Worm (Caenorhabditis elegans): ENCODE results near the gene Y39A1A.24.

The Y39A1A.24 gene

ce11 chrIII:10628360-10628759, 15.9 kb downstream of the Y39A1A.24 start:
- TF ChIP-seq pes-1 (GFP tag; IDR thresholded peaks at IDR 0.05), result no peak
- TF ChIP-seq hnd-1 (tag; optimal IDR thresholded peaks at IDR 0.05), result no peak
- TF ChIP-seq scrt-1 (GFP tag; IDR thresholded peaks at IDR 0.05), result no peak
- TF ChIP-seq flt-1 (GFP tag; IDR thresholded peaks at IDR 0.05), result no peak
- no peak for TF ChIP-seq ets-7 (tag; optimal IDR thresholded peaks at IDR 0.05)
- TF ChIP-seq hmg-4 (GFP tag; optimal IDR thresholded peaks at IDR 0.05), result no peak
- no peak for TF ChIP-seq tra-4 (tag; optimal IDR thresholded peaks at IDR 0.05)
- no peak for TF ChIP-seq tbx-11 (GFP tag; IDR thresholded peaks at IDR 0.05)
- no peak for TF ChIP-seq sea-1 (GFP tag; conservative IDR thresholded peaks at IDR 0.05)
- TF ChIP-seq hmbx-1 (tag; optimal IDR thresholded peaks at IDR 0.05), result no peak
- no peak for TF ChIP-seq F13C5.2 (tag; optimal IDR thresholded peaks at IDR 0.05)
- TF ChIP-seq B0310.2 (tag; optimal IDR thresholded peaks at IDR 0.05), result no peak

ce11 chrIII:10629043-10629442, 16.6 kb downstream of the Y39A1A.24 start, which contains the start of gene swt-4:
Gene swt-4, minus strand, starts transcription at chrIII:10629143.
- TF ChIP-seq tra-4 (tag; optimal IDR thresholded peaks at IDR 0.05) (no peak), ceh-13 (GFP tag; optimal IDR thresholded peaks at IDR 0.05) (no peak), tbx-11 (GFP tag; IDR thresholded peaks at IDR 0.05) (no peak), pes-1 (GFP tag; IDR thresholded peaks at IDR 0.05) (no peak), ceh-36 (tag; optimal IDR thresholded peaks at IDR 0.05) (no peak), F13C5.2 (tag; optimal IDR thresholded peaks at IDR 0.05) (no peak), hmbx-1 (tag; optimal IDR thresholded peaks at IDR 0.05) (no peak), ets-7 (tag; optimal IDR thresholded peaks at IDR 0.05) (no peak), sea-1 (GFP tag; conservative IDR thresholded peaks at IDR 0.05) (no peak), scrt-1 (GFP tag; IDR thresholded peaks at IDR 0.05) (no peak), ama-1 (optimal IDR thresholded peaks at IDR 0.05) (no peak), B0310.2 (tag; optimal IDR thresholded peaks at IDR 0.05) (no peak), flt-1 (GFP tag; IDR thresholded peaks at IDR 0.05) (no peak), hmg-4 (GFP tag; optimal IDR thresholded peaks at IDR 0.05) (no peak), aly-1 (tag; optimal IDR thresholded peaks at IDR 0.05) (no peak), hnd-1 (tag; optimal IDR thresholded peaks at IDR 0.05) (no peak), tbx-37 (GFP tag; conservative IDR thresholded peaks at IDR 0.05) (no peak)

DNA sequence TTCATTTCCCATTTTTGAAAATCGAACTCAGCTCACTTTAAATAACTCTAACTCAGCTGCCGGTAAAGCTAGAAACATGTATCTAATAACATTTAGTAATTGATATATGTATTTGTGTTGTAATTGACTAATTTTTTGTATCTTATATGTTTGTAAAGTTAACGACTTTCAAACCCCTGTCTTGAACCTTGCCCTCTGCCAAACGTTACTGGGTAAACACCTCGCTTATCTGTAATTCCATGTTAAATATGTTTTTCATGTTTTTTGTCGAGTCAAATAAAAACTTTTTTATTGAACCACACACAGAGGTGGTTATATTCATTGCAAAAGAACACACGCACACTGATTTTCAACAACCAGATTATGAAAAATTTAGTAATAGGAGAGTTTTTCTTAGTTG, 17.4 kb downstream of the Y39A1A.24 start:
- TF ChIP-seq sea-1 (GFP tag; conservative IDR thresholded peaks at IDR 0.05) (no peak), ama-1 (optimal IDR thresholded peaks at IDR 0.05) (no peak), ceh-36 (tag; optimal IDR thresholded peaks at IDR 0.05) (no peak), aly-1 (tag; optimal IDR thresholded peaks at IDR 0.05) (no peak), tbx-11 (GFP tag; IDR thresholded peaks at IDR 0.05) (no peak), ceh-13 (GFP tag; optimal IDR thresholded peaks at IDR 0.05) (no peak), hnd-1 (tag; optimal IDR thresholded peaks at IDR 0.05) (no peak), ets-7 (tag; optimal IDR thresholded peaks at IDR 0.05) (no peak), pes-1 (GFP tag; IDR thresholded peaks at IDR 0.05) (no peak), tra-4 (tag; optimal IDR thresholded peaks at IDR 0.05) (no peak), tbx-37 (GFP tag; conservative IDR thresholded peaks at IDR 0.05) (no peak), hmg-4 (GFP tag; optimal IDR thresholded peaks at IDR 0.05) (no peak), scrt-1 (GFP tag; IDR thresholded peaks at IDR 0.05) (no peak)

- TF ChIP-seq hnd-1 (tag; optimal IDR thresholded peaks at IDR 0.05), result no peak
- no peak for TF ChIP-seq hmbx-1 (tag; optimal IDR thresholded peaks at IDR 0.05)
- no peak for TF ChIP-seq flt-1 (GFP tag; IDR thresholded peaks at IDR 0.05)
- TF ChIP-seq ceh-13 (GFP tag; optimal IDR thresholded peaks at IDR 0.05), result no peak
These were observed 19.6 kb downstream of the Y39A1A.24 start for ce11 chrIII:10631870-10632509.

DNA sequence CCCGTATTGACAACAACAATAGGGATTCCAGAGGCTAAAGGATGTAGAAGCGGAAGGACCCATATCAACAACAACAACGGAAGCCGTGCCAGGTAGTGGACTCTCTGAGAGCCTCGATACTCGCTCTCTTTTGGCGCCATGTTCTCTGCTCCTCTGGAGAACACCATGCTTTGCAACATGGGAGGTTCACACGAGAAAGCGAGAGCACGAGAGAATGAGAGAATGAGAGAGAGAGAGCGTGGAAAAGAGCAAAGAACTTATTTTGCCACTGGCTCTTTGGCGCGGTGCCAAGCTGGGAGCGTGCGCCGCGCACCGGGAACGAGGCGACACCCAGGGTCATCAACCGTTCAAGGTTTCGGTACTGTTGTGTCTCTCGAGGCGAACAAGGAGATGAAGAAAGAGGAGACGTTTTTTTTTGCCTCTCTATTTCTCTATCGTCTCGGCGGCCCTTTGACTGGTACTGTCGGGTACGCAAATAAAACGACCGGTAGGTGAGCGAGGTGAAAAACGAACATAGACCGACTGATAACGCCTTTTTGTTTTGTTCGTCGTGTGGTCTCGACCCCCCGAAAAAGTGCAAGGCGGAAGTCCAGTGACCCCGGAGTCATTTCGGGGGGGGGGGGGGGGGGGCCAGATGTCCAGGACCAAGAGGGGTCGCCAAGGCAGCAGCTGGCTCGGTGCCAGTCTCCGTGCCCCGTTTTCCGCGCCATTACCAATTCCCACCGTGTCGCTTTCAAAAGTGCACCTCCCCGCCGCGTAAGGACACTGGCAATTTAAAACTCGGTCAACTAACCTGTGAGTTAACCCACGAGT, 20.4 kb downstream of the Y39A1A.24 start, which contains the start of gene Y39A1A.10:
Gene Y39A1A.10, plus strand, starts transcription at position 139 of the 813 bp plus-strand sequence.
- TF ChIP-seq ama-1 (optimal IDR thresholded peaks at IDR 0.05) (no peak), ceh-36 (tag; optimal IDR thresholded peaks at IDR 0.05) (no peak), aly-1 (tag; optimal IDR thresholded peaks at IDR 0.05) (no peak), B0310.2 (tag; optimal IDR thresholded peaks at IDR 0.05) (no peak), tra-4 (tag; optimal IDR thresholded peaks at IDR 0.05) (no peak), hnd-1 (tag; optimal IDR thresholded peaks at IDR 0.05) (no peak), scrt-1 (GFP tag; IDR thresholded peaks at IDR 0.05) (no peak), sea-1 (GFP tag; conservative IDR thresholded peaks at IDR 0.05) (no peak), hmbx-1 (tag; optimal IDR thresholded peaks at IDR 0.05) (no peak), ceh-13 (GFP tag; optimal IDR thresholded peaks at IDR 0.05) (no peak), flt-1 (GFP tag; IDR thresholded peaks at IDR 0.05) (no peak), F13C5.2 (tag; optimal IDR thresholded peaks at IDR 0.05) (no peak), pes-1 (GFP tag; IDR thresholded peaks at IDR 0.05) (no peak), hmg-4 (GFP tag; optimal IDR thresholded peaks at IDR 0.05) (no peak), ets-7 (tag; optimal IDR thresholded peaks at IDR 0.05) (no peak), tbx-11 (GFP tag; IDR thresholded peaks at IDR 0.05) (no peak), tbx-37 (GFP tag; conservative IDR thresholded peaks at IDR 0.05) (no peak)

DNA sequence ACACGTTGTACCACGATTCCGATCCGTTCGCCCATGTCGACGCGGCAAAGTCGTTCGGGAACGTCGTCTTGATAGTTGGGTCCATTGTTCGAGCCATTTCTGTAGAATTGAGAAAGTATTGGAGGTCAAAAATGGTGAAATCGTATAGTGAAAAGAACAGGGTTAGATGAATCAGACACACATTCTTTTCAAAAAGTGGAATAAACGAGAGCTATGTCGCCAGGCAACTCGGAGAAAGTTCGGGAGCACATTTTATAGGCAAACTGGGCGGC, 20.9 kb downstream of the Y39A1A.24 start, which contains the start of gene Y39A1A.9:
Gene Y39A1A.9, minus strand, starts transcription at position 99 of the 272 bp plus-strand sequence.
- no peak for TF ChIP-seq tra-4 (tag; optimal IDR thresholded peaks at IDR 0.05)
- no peak for TF ChIP-seq pes-1 (GFP tag; IDR thresholded peaks at IDR 0.05)
- TF ChIP-seq tbx-11 (GFP tag; IDR thresholded peaks at IDR 0.05), result no peak
- TF ChIP-seq flt-1 (GFP tag; IDR thresholded peaks at IDR 0.05), result no peak
- no peak for TF ChIP-seq sea-1 (GFP tag; conservative IDR thresholded peaks at IDR 0.05)
- TF ChIP-seq hmbx-1 (tag; optimal IDR thresholded peaks at IDR 0.05), result no peak
- TF ChIP-seq ceh-13 (GFP tag; optimal IDR thresholded peaks at IDR 0.05), result no peak
- TF ChIP-seq scrt-1 (GFP tag; IDR thresholded peaks at IDR 0.05), result no peak
- no peak for TF ChIP-seq hnd-1 (tag; optimal IDR thresholded peaks at IDR 0.05)
- no peak for TF ChIP-seq hmg-4 (GFP tag; optimal IDR thresholded peaks at IDR 0.05)
- no peak for TF ChIP-seq B0310.2 (tag; optimal IDR thresholded peaks at IDR 0.05)
- TF ChIP-seq ama-1 (optimal IDR thresholded peaks at IDR 0.05), result no peak
- TF ChIP-seq ets-7 (tag; optimal IDR thresholded peaks at IDR 0.05), result no peak
- TF ChIP-seq aly-1 (tag; optimal IDR thresholded peaks at IDR 0.05), result no peak
- TF ChIP-seq F13C5.2 (tag; optimal IDR thresholded peaks at IDR 0.05), result no peak
- no peak for TF ChIP-seq tbx-37 (GFP tag; conservative IDR thresholded peaks at IDR 0.05)
- no peak for TF ChIP-seq ceh-36 (tag; optimal IDR thresholded peaks at IDR 0.05)
